Fruit fly (Drosophila melanogaster): ENCODE measurements around the gene tank.

dm6 chr2L:4807953-4808604, 29.7 kb downstream of the tank start:
- no peak for TF ChIP-seq CTCF (optimal IDR thresholded peaks at IDR 0.05)
- no peak for TF ChIP-seq CG8478 (optimal IDR thresholded peaks at IDR 0.05)
